Fruit fly (Drosophila melanogaster) whole organism, wandering third instar larva: Measurements from ENCODE around the gene Syx8.

Source experiments
- brk ChIP-seq: fragments of 200-800 bp; sonication (Bioruptor generic); optimal IDR thresholded peaks from 2 replicates; lab custom pipeline; 2016; ENCODE audit warnings: missing biosample characterization, mild to moderate bottlenecking, missing genetic modification characterization
- dmrt93B ChIP-seq: fragments of 200-800 bp; sonication (Bioruptor generic); optimal IDR thresholded peaks from 2 replicates; lab custom pipeline; 2018; ENCODE audit warnings: missing biosample characterization, mild to moderate bottlenecking, missing genetic modification characterization
- sv ChIP-seq: fragments of 200-800 bp; sonication (Bioruptor generic); optimal IDR thresholded peaks from 3 replicates; lab custom pipeline; 2016; ENCODE audit warnings: missing biosample characterization, missing genetic modification characterization

DNA sequence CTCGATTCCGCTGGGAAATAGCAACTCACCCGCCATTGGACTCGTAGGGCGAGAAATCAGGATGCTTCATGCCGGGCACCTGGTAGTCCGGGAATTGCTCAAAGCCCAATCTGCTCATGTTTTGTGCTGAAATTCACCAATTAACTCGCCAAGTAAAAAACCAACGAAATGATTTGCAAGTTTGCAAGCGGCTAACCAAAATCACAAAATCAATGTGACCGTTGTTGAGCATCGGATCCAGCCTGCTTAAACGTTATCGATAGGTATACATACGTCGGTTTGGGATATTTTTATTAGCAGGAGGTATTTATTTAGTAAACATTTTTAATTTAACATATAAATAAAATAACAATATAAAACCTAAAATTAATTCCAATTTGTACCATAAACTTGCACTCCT lies 23.3 kb upstream of the Syx8 start, which contains the start of gene Prosbeta6:
- TF ChIP-seq dmrt93B (GFP tag; lab: Kevin White, UChicago) (no peak), brk (GFP tag; lab: Kevin White, UChicago) (peak; percentile 25), sv (GFP tag; lab: Kevin White, UChicago) (no peak)
